Worm (Caenorhabditis elegans): ENCODE data around the gene npr-43.

The npr-43 gene

DNA sequence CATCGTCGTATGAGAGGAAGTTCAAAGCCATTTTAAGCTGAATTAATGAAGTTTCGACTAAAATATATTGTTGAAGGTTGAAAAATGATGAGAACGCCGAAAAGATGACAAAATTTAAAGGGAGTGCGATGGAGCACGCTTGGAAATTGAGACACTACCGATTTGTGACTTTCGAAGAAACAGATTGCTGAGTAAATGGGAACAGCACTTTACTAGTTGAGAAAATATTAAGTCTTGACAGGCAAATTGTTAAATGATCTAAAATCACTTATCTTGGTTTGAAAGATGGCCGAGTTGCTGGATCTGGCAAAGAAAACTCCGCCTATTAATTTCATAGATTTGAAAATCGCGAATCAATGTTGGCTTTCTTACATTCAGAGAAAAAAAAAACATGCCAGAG lies 44.4 kb upstream of the npr-43 start, which contains the start of gene rpoa-12 (continued):
- peak; percentile 88 for TF ChIP-seq ceh-100 (GFP tag; IDR thresholded peaks at IDR 0.05)

ce11 chrV:14422317-14422716 lies 43.4 kb upstream of the npr-43 start, which contains the start of gene pas-1:
Gene pas-1 (minus strand): TSS chrV:14422618.
- TF ChIP-seq F39B2.1 (GFP tag; IDR thresholded peaks at IDR 0.05) = 0 out of 2 replicates have a peak, but pooled peaks have one; percentile 18
- TF ChIP-seq nfyb-1 (GFP tag; IDR thresholded peaks at IDR 0.05) = peak; percentile 18; the same call in 1 of the 2 replicates
- 0 out of 2 replicates have a peak, but pooled peaks have one; percentile 24 for TF ChIP-seq hmg-1.2 (GFP tag; IDR thresholded peaks at IDR 0.05)
- 0 out of 2 replicates have a peak, but pooled peaks have one; percentile 40 for TF ChIP-seq bed-1 (GFP tag; IDR thresholded peaks at IDR 0.05)
- TF ChIP-seq madf-6 (GFP tag; IDR thresholded peaks at IDR 0.05) = peak; percentile 49
- peak; percentile 74; the same call in 1 of the 2 replicates for TF ChIP-seq madf-3 (GFP tag; IDR thresholded peaks at IDR 0.05)
- TF ChIP-seq D2030.7 (GFP tag; IDR thresholded peaks at IDR 0.05) = no peak
- no peak for TF ChIP-seq tlf-1 (GFP tag; optimal IDR thresholded peaks at IDR 0.05)
- peak; percentile 39; the same call in 1 of the 2 replicates for TF ChIP-seq Y53G8AR.9 (GFP tag; conservative IDR thresholded peaks at IDR 0.05)
- TF ChIP-seq athp-1 (tag; optimal IDR thresholded peaks at IDR 0.05) = peak; percentile 17
- peak; percentile 57 for TF ChIP-seq chd-7 (tag; optimal IDR thresholded peaks at IDR 0.05)
- TF ChIP-seq ekl-4 (GFP tag; IDR thresholded peaks at IDR 0.05) = peak; percentile 72; the same call in 1 of the 2 replicates
- TF ChIP-seq lin-26 (GFP tag; IDR thresholded peaks at IDR 0.05) = peak; percentile 52; the same call in 1 of the 2 replicates
- no peak for TF ChIP-seq nhr-27 (tag; optimal IDR thresholded peaks at IDR 0.05)
- TF ChIP-seq mcd-1 (GFP tag; IDR thresholded peaks at IDR 0.05) = peak; percentile 37; the same call in 1 of the 2 replicates
- 0 out of 2 replicates have a peak, but pooled peaks have one; percentile 16 for TF ChIP-seq zfh-2 (GFP tag; conservative IDR thresholded peaks at IDR 0.05)
- TF ChIP-seq fkh-3 (tag; optimal IDR thresholded peaks at IDR 0.05) = no peak
- TF ChIP-seq ztf-25 (GFP tag; IDR thresholded peaks at IDR 0.05) = 0 out of 2 replicates have a peak, but pooled peaks have one; percentile 19
- 0 out of 2 replicates have a peak, but pooled peaks have one; percentile 30 for TF ChIP-seq hsf-1 (GFP tag; IDR thresholded peaks at IDR 0.05)
- TF ChIP-seq pbrm-1 (GFP tag; IDR thresholded peaks at IDR 0.05) = 0 out of 2 replicates have a peak, but pooled peaks have one; percentile 25
- 0 out of 2 replicates have a peak, but pooled peaks have one; percentile 46 for TF ChIP-seq B0336.3 (GFP tag; IDR thresholded peaks at IDR 0.05)

- peak; percentile 55 for TF ChIP-seq madf-6 (GFP tag; IDR thresholded peaks at IDR 0.05)
- 0 out of 2 replicates have a peak, but pooled peaks have one; percentile 17 for TF ChIP-seq hmg-1.2 (GFP tag; IDR thresholded peaks at IDR 0.05)
- 0 out of 2 replicates have a peak, but pooled peaks have one; percentile 48 for TF ChIP-seq ceh-100 (GFP tag; IDR thresholded peaks at IDR 0.05)
- TF ChIP-seq let-526 (GFP tag; IDR thresholded peaks at IDR 0.05) = no peak
- no peak for TF ChIP-seq mes-4 (tag; optimal IDR thresholded peaks at IDR 0.05)
- TF ChIP-seq unc-130 (GFP tag; optimal IDR thresholded peaks at IDR 0.05) = no peak
- peak; percentile 1; the same call in 1 of the 2 replicates for TF ChIP-seq hsf-1 (GFP tag; IDR thresholded peaks at IDR 0.05)
- peak; percentile 57; the same call in 1 of the 2 replicates for TF ChIP-seq cebp-1 (GFP tag; IDR thresholded peaks at IDR 0.05)
- TF ChIP-seq cebp-1 (tag; optimal IDR thresholded peaks at IDR 0.05) = peak; percentile 73
- TF ChIP-seq snpc-1.1 (tag; optimal IDR thresholded peaks at IDR 0.05; ENCODE audit: insufficient read depth) = peak; percentile 4
- TF ChIP-seq ceh-40 (GFP tag; IDR thresholded peaks at IDR 0.05) = no peak
- TF ChIP-seq attf-6 (GFP tag; IDR thresholded peaks at IDR 0.05) = no peak
Measured at ce11 chrV:14421325-14421724, 42.4 kb upstream of the npr-43 start, which contains the start of gene dhs-22. Gene dhs-22 (minus strand): TSS chrV:14421440.

DNA sequence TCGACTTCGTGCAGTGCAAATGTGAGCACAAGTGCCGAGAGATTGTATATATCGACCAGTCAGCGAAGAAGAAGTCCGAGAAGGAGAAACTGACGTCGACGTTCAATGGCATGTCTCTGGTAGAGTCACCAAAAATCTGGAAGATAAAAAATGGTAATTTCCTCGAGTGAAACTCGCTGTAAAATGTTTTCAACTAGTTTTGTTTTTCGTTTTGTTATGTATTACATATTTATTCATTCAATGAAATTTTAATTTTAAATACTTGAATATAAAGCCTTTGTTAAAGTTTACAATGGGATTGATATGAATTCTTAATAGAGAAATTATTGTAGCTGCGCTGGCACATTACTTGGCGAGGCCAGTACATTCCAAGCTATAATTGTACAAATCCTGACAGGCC lies 41.0 kb upstream of the npr-43 start:
- peak; percentile 4 for TF ChIP-seq lin-54 (GFP tag; optimal IDR thresholded peaks at IDR 0.05)
- peak; percentile 8 for TF ChIP-seq snpc-3.4 (tag; optimal IDR thresholded peaks at IDR 0.05)
- peak; percentile 21 for TF ChIP-seq repo-1 (tag; optimal IDR thresholded peaks at IDR 0.05)
- peak; percentile 77 for TF ChIP-seq hrde-1 (tag; optimal IDR thresholded peaks at IDR 0.05; ENCODE audit: borderline replicate concordance)
- no peak for TF ChIP-seq cebp-1 (GFP tag; IDR thresholded peaks at IDR 0.05)
- peak; percentile 8 for TF ChIP-seq cebp-1 (tag; optimal IDR thresholded peaks at IDR 0.05)
- no peak for TF ChIP-seq egrh-3 (GFP tag; IDR thresholded peaks at IDR 0.05)
- no peak for TF ChIP-seq efl-1 (GFP tag; optimal IDR thresholded peaks at IDR 0.05)
- no peak for TF ChIP-seq ztf-3 (GFP tag; optimal IDR thresholded peaks at IDR 0.05)
- no peak for TF ChIP-seq tbx-9 (tag; optimal IDR thresholded peaks at IDR 0.05; ENCODE audit: borderline replicate concordance)
- peak; percentile 51; the same call in 1 of the 2 replicates for TF ChIP-seq pbrm-1 (GFP tag; IDR thresholded peaks at IDR 0.05)
- peak in 1 of 2 experiments; percentile 32 for TF ChIP-seq rec-8 (tag; optimal IDR thresholded peaks at IDR 0.05)
- no peak; the same call in 1 of the 2 replicates for TF ChIP-seq Y53G8AR.9 (GFP tag; conservative IDR thresholded peaks at IDR 0.05)
- no peak for TF ChIP-seq K11D2.4 (GFP tag; IDR thresholded peaks at IDR 0.05)
- no peak for TF ChIP-seq nhr-27 (tag; optimal IDR thresholded peaks at IDR 0.05)
- TF ChIP-seq F57C9.4 (tag; optimal IDR thresholded peaks at IDR 0.05) = no peak
- no peak for TF ChIP-seq attf-3 (GFP tag; conservative IDR thresholded peaks at IDR 0.05)

Measured in whole organism, young adult.